Fruit fly (Drosophila melanogaster) whole organism, pupa: ENCODE data around the gene CG44090.

Experiments
- CG10348 ChIP-seq: fragments of 200-800 bp; sonication (Bioruptor generic); IDR thresholded peaks from 2 replicates; pipeline ENCODE4 v1.3.6; 2022; ENCODE audit warnings: missing biosample characterization, missing genetic modification characterization
- CG15710 ChIP-seq: fragments of 200-800 bp; sonication (Bioruptor generic); optimal IDR thresholded peaks from 2 replicates; lab custom pipeline; 2018; ENCODE audit warnings: missing biosample characterization, mild to moderate bottlenecking, missing genetic modification characterization, moderate library complexity
- CG32121 ChIP-seq: fragments of 200-800 bp; sonication (Bioruptor generic); IDR thresholded peaks from 2 replicates; pipeline ENCODE4 v1.3.6; 2022; ENCODE audit warnings: missing biosample characterization, missing genetic modification characterization
- CG9948 ChIP-seq: fragments of 200-800 bp; sonication (Bioruptor generic); optimal IDR thresholded peaks from 2 replicates; lab custom pipeline; 2018; ENCODE audit warnings: missing biosample characterization, mild to moderate bottlenecking, missing genetic modification characterization, moderate library complexity
- EcR ChIP-seq: fragments of 200-800 bp; sonication (Bioruptor generic); optimal IDR thresholded peaks from 3 replicates; lab custom pipeline; 2019; ENCODE audit warnings: missing biosample characterization, missing genetic modification characterization, mild to moderate bottlenecking, moderate library complexity, missing genetic modification reagents
- Pif1B ChIP-seq: fragments of 200-800 bp; sonication (Bioruptor generic); optimal IDR thresholded peaks from 3 replicates; lab custom pipeline; 2016; ENCODE audit warnings: missing biosample characterization, missing genetic modification characterization
- gl ChIP-seq: fragments of 200-800 bp; sonication (Bioruptor generic); optimal IDR thresholded peaks from 2 replicates; lab custom pipeline; 2018; ENCODE audit warnings: missing biosample characterization, mild to moderate bottlenecking, missing genetic modification characterization

- no peak for TF ChIP-seq EcR (GFP tag; lab: Kevin White, UChicago)
- TF ChIP-seq CG9948 = no peak
- no peak; the same call in 1 of the 2 replicates for TF ChIP-seq CG32121 (GFP tag; lab: Robert Waterston, UW)
- TF ChIP-seq CG10348 (GFP tag; lab: Robert Waterston, UW) = no peak
- TF ChIP-seq gl = no peak
- TF ChIP-seq CG15710 (tag; lab: Kevin White, UChicago) = no peak
- TF ChIP-seq Pif1B (GFP tag; lab: Kevin White, UChicago) = no peak
Measured at dm6 chr3R:17402434-17402833, 31.8 kb downstream of the CG44090 start, which contains the start of gene Sur-8.
